Fruit fly (Drosophila melanogaster): ENCODE results near the gene CG5280.

CG5280 gene

dm6 chr3L:9023627-9024026 is 33.6 kb upstream of the CG5280 start (continued):
- TF ChIP-seq Scr (GFP tag; IDR thresholded peaks at IDR 0.05; ENCODE audit: partially characterized antibody) (no peak), wor (GFP tag; IDR thresholded peaks at IDR 0.05) (no peak), disco-r (GFP tag; optimal IDR thresholded peaks at IDR 0.05) (no peak), zfh1 (GFP tag; IDR thresholded peaks at IDR 0.05) (peak; percentile 91), pfk (GFP tag; optimal IDR thresholded peaks at IDR 0.05) (no peak), Hmr (GFP tag; optimal IDR thresholded peaks at IDR 0.05) (peak; percentile 28), tna (GFP tag; IDR thresholded peaks at IDR 0.05; ENCODE audit: partially characterized antibody) (no peak), HHEX (GFP tag; optimal IDR thresholded peaks at IDR 0.05) (peak; percentile 20), Sox102F (GFP tag; optimal IDR thresholded peaks at IDR 0.05) (peak; percentile 51), slbo (GFP tag; IDR thresholded peaks at IDR 0.05) (peak; percentile 56), Jarid2 (GFP tag; optimal IDR thresholded peaks at IDR 0.05) (no peak), CG8290 (GFP tag; optimal IDR thresholded peaks at IDR 0.05) (peak; percentile 40), CG8290 (tag; optimal IDR thresholded peaks at IDR 0.05) (peak in 1 of 2 experiments; percentile 34), CG18011 (GFP tag; optimal IDR thresholded peaks at IDR 0.05) (no peak), Deaf1 (tag; optimal IDR thresholded peaks at IDR 0.05) (peak; percentile 45), CG3065 (GFP tag; optimal IDR thresholded peaks at IDR 0.05) (no peak), al (GFP tag; IDR thresholded peaks at IDR 0.05) (0 out of 2 replicates have a peak, but pooled peaks have one; percentile 20), insv (GFP tag; optimal IDR thresholded peaks at IDR 0.05) (no peak), ara (GFP tag; IDR thresholded peaks at IDR 0.05) (peak; percentile 87), CG18599 (GFP tag; optimal IDR thresholded peaks at IDR 0.05) (peak; percentile 68), unpg (GFP tag; optimal IDR thresholded peaks at IDR 0.05) (peak; percentile 58), CG4730 (GFP tag; IDR thresholded peaks at IDR 0.05) (peak; percentile 7; the same call in 1 of the 2 replicates), CG2116 (GFP tag; optimal IDR thresholded peaks at IDR 0.05) (peak; percentile 17), salm (tag; optimal IDR thresholded peaks at IDR 0.05) (no peak), CG10267 (tag; optimal IDR thresholded peaks at IDR 0.05) (peak; percentile 75), CG6272 (GFP tag; IDR thresholded peaks at IDR 0.05) (no peak), Ravus (GFP tag; IDR thresholded peaks at IDR 0.05) (no peak), nmo (GFP tag; optimal IDR thresholded peaks at IDR 0.05) (peak; percentile 83), fd64A (GFP tag; optimal IDR thresholded peaks at IDR 0.05) (no peak), CG2678 (tag; optimal IDR thresholded peaks at IDR 0.05) (peak; percentile 71), Ets97D (GFP tag; optimal IDR thresholded peaks at IDR 0.05) (peak; percentile 5), CG10321 (GFP tag; IDR thresholded peaks at IDR 0.05) (no peak), mam (GFP tag; optimal IDR thresholded peaks at IDR 0.05) (peak; percentile 38), gce (GFP tag; IDR thresholded peaks at IDR 0.05) (no peak), lmd (GFP tag; IDR thresholded peaks at IDR 0.05) (peak; percentile 54), inv (GFP tag; IDR thresholded peaks at IDR 0.05; ENCODE audit: partially characterized antibody) (no peak), CG3726 (GFP tag; IDR thresholded peaks at IDR 0.05) (no peak), CG4854 (GFP tag; optimal IDR thresholded peaks at IDR 0.05) (peak; percentile 29), Lhr (GFP tag; optimal IDR thresholded peaks at IDR 0.05) (peak; percentile 23), crp (GFP tag; optimal IDR thresholded peaks at IDR 0.05) (no peak), chinmo (GFP tag; IDR thresholded peaks at IDR 0.05; ENCODE audit: partially characterized antibody) (no peak), z (GFP tag; IDR thresholded peaks at IDR 0.05) (no peak), sob (GFP tag; IDR thresholded peaks at IDR 0.05) (peak; percentile 49; the same call in 1 of the 2 replicates), CG12299 (tag; optimal IDR thresholded peaks at IDR 0.05) (no peak), CG5245 (GFP tag; optimal IDR thresholded peaks at IDR 0.05) (peak; percentile 45), CG30403 (GFP tag; optimal IDR thresholded peaks at IDR 0.05) (peak; percentile 51), bowl (GFP tag; IDR thresholded peaks at IDR 0.05) (no peak), klu (GFP tag; IDR thresholded peaks at IDR 0.05) (peak; percentile 33; the same call in 1 of the 2 replicates), Oaz (GFP tag; IDR thresholded peaks at IDR 0.05) (no peak), MBD-R2 (GFP tag; IDR thresholded peaks at IDR 0.05) (0 out of 2 replicates have a peak, but pooled peaks have one; percentile 22), CG11398 (GFP tag; optimal IDR thresholded peaks at IDR 0.05) (no peak)
